Fruit fly (Drosophila melanogaster): ENCODE measurements around the gene CG3402.

The CG3402 gene

dm6 chr3L:654019-654418 lies 1.3 kb upstream of the CG3402 start, which contains the start of the genes MED30 and Rev1 (continued):
- peak; percentile 93 for TF ChIP-seq CG17361 (GFP tag; IDR thresholded peaks at IDR 0.05)
- TF ChIP-seq vfl (GFP tag; optimal IDR thresholded peaks at IDR 0.05): peak; percentile 97
- peak; percentile 80 for TF ChIP-seq CG8765 (GFP tag; IDR thresholded peaks at IDR 0.05)
- peak; percentile 70 for TF ChIP-seq Spps (tag; optimal IDR thresholded peaks at IDR 0.05)
- TF ChIP-seq kah (GFP tag; optimal IDR thresholded peaks at IDR 0.05): peak; percentile 66
- TF ChIP-seq CG6683 (GFP tag; optimal IDR thresholded peaks at IDR 0.05): peak; percentile 85
- TF ChIP-seq fu2 (GFP tag; optimal IDR thresholded peaks at IDR 0.05): peak; percentile 97
- peak; percentile 98 for TF ChIP-seq bab2 (GFP tag; optimal IDR thresholded peaks at IDR 0.05)
- TF ChIP-seq Lhr (GFP tag; optimal IDR thresholded peaks at IDR 0.05): peak; percentile 77
- TF ChIP-seq eve (GFP tag; optimal IDR thresholded peaks at IDR 0.05): no peak
- peak; percentile 72 for TF ChIP-seq sob (GFP tag; IDR thresholded peaks at IDR 0.05)
- TF ChIP-seq CG7271 (tag; optimal IDR thresholded peaks at IDR 0.05): peak; percentile 82
- peak; percentile 78 for TF ChIP-seq CG4404 (GFP tag; IDR thresholded peaks at IDR 0.05)
- 0 out of 3 replicates have a peak, but pooled peaks have one; percentile 29 for TF ChIP-seq knrl (GFP tag; IDR thresholded peaks at IDR 0.05; ENCODE audit: partially characterized antibody)
- TF ChIP-seq Ptx1 (GFP tag; IDR thresholded peaks at IDR 0.05): peak; percentile 91
- TF ChIP-seq Nf-YA (GFP tag; IDR thresholded peaks at IDR 0.05): peak; percentile 85
- TF ChIP-seq Hmr (GFP tag; optimal IDR thresholded peaks at IDR 0.05): peak; percentile 96
- peak; percentile 84 for TF ChIP-seq esg (GFP tag; conservative IDR thresholded peaks at IDR 0.05)
- TF ChIP-seq ara (GFP tag; IDR thresholded peaks at IDR 0.05): peak; percentile 86
- TF ChIP-seq CG30431 (GFP tag; optimal IDR thresholded peaks at IDR 0.05): peak; percentile 86
- peak; percentile 17 for TF ChIP-seq CG7745 (tag; optimal IDR thresholded peaks at IDR 0.05)
- TF ChIP-seq CG9215 (GFP tag; IDR thresholded peaks at IDR 0.05): peak; percentile 86
- peak; percentile 56; the same call in 2 of the 3 replicates for TF ChIP-seq CG16813 (GFP tag; IDR thresholded peaks at IDR 0.05; ENCODE audit: partially characterized antibody)
- TF ChIP-seq klu (GFP tag; IDR thresholded peaks at IDR 0.05): peak; percentile 79
- peak; percentile 92 for TF ChIP-seq sug (tag; optimal IDR thresholded peaks at IDR 0.05)
- peak; percentile 96 for TF ChIP-seq Rfx (GFP tag; IDR thresholded peaks at IDR 0.05)
- TF ChIP-seq H2.0 (GFP tag; IDR thresholded peaks at IDR 0.05): peak; percentile 89
- TF ChIP-seq pzg (GFP tag; optimal IDR thresholded peaks at IDR 0.05): peak; percentile 83
- TF ChIP-seq CG17912 (GFP tag; optimal IDR thresholded peaks at IDR 0.05): peak; percentile 63
- TF ChIP-seq CG15479 (GFP tag; optimal IDR thresholded peaks at IDR 0.05): peak; percentile 7
- TF ChIP-seq HLHmδ (GFP tag; optimal IDR thresholded peaks at IDR 0.05): no peak
- peak; percentile 99 for TF ChIP-seq CG2120 (GFP tag; optimal IDR thresholded peaks at IDR 0.05)
- peak; percentile 87 for TF ChIP-seq CG32767 (GFP tag; IDR thresholded peaks at IDR 0.05)
- peak; percentile 93 for TF ChIP-seq CG31441 (GFP tag; IDR thresholded peaks at IDR 0.05)
- TF ChIP-seq CG11085 (GFP tag; IDR thresholded peaks at IDR 0.05): peak; percentile 89
- TF ChIP-seq da (GFP tag; optimal IDR thresholded peaks at IDR 0.05): peak; percentile 88
- TF ChIP-seq maf-S (GFP tag; optimal IDR thresholded peaks at IDR 0.05): peak; percentile 96
- peak; percentile 75 for TF ChIP-seq org-1 (GFP tag; optimal IDR thresholded peaks at IDR 0.05)
- peak; percentile 80 for TF ChIP-seq Dp (GFP tag; optimal IDR thresholded peaks at IDR 0.05)
- peak; percentile 92 for TF ChIP-seq phol (tag; optimal IDR thresholded peaks at IDR 0.05)
- peak; percentile 85 for TF ChIP-seq B-H1 (GFP tag; IDR thresholded peaks at IDR 0.05)
- peak; percentile 20 for TF ChIP-seq pfk (GFP tag; optimal IDR thresholded peaks at IDR 0.05)
- peak; percentile 54 for TF ChIP-seq CG10565 (GFP tag; optimal IDR thresholded peaks at IDR 0.05)
- peak; percentile 47; the same call in 1 of the 2 replicates for TF ChIP-seq nerfin-2 (GFP tag; IDR thresholded peaks at IDR 0.05; ENCODE audit: partially characterized antibody)
- peak; percentile 78 for TF ChIP-seq D19B (GFP tag; optimal IDR thresholded peaks at IDR 0.05)
- peak; percentile 58 for TF ChIP-seq Oaz (GFP tag; IDR thresholded peaks at IDR 0.05)
- peak; percentile 85 for TF ChIP-seq Ssrp (tag; optimal IDR thresholded peaks at IDR 0.05)
- TF ChIP-seq ttk (GFP tag; IDR thresholded peaks at IDR 0.05): peak; percentile 86
- peak; percentile 71 for TF ChIP-seq nom (GFP tag; optimal IDR thresholded peaks at IDR 0.05)
- peak; percentile 91 for TF ChIP-seq CG12299 (tag; optimal IDR thresholded peaks at IDR 0.05)
- peak; percentile 73 for TF ChIP-seq Usf (GFP tag; optimal IDR thresholded peaks at IDR 0.05)

Data from whole organism, embryonic.